Worm (Caenorhabditis elegans): Measurements from ENCODE around the gene T26H8.4.

Gene T26H8.4

ce11 chrV:15306745-15307144, at the start of gene T26H8.4:
TSS of gene T26H8.4 (minus strand) at chrV:15306845.
- TF ChIP-seq B0310.2 (tag; optimal IDR thresholded peaks at IDR 0.05) (no peak), hmbx-1 (tag; optimal IDR thresholded peaks at IDR 0.05) (no peak), hnd-1 (tag; optimal IDR thresholded peaks at IDR 0.05) (no peak), hmg-4 (GFP tag; optimal IDR thresholded peaks at IDR 0.05) (no peak), ceh-13 (GFP tag; optimal IDR thresholded peaks at IDR 0.05) (no peak), ama-1 (optimal IDR thresholded peaks at IDR 0.05) (no peak), F13C5.2 (tag; optimal IDR thresholded peaks at IDR 0.05) (no peak), ets-7 (tag; optimal IDR thresholded peaks at IDR 0.05) (no peak), aly-1 (tag; optimal IDR thresholded peaks at IDR 0.05) (no peak), sea-1 (GFP tag; conservative IDR thresholded peaks at IDR 0.05) (no peak), tra-4 (tag; optimal IDR thresholded peaks at IDR 0.05) (no peak), tbx-11 (GFP tag; IDR thresholded peaks at IDR 0.05) (no peak), scrt-1 (GFP tag; IDR thresholded peaks at IDR 0.05) (no peak), ceh-36 (tag; optimal IDR thresholded peaks at IDR 0.05) (no peak), flt-1 (GFP tag; IDR thresholded peaks at IDR 0.05) (no peak), tbx-37 (GFP tag; conservative IDR thresholded peaks at IDR 0.05) (no peak), pes-1 (GFP tag; IDR thresholded peaks at IDR 0.05) (no peak)

DNA sequence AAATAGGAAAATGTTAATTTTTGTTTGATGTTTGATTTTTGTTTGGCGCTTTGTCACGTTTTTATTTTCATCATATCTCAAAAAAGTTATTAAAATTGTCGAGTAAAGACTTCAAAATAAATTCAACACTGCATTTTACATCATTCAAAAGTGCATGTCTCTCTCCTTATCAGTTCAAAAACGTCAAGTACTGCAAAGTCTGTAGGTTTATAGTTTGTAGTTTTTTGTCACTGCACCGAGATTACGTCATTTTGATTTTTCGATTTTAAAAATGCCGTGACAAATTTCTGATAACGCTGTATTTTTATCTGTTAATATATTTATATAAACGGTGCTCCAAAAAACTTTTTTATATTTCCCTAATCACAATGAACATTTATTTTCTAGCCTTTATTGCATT, 48.0 kb upstream of the T26H8.4 start, which contains the start of gene C29F3.7:
Gene C29F3.7, plus strand, starts transcription at position 254 of the 400 bp plus-strand sequence.
- no peak for TF ChIP-seq hmg-4 (GFP tag; optimal IDR thresholded peaks at IDR 0.05)
- no peak for TF ChIP-seq ama-1 (optimal IDR thresholded peaks at IDR 0.05)
- no peak for TF ChIP-seq tra-4 (tag; optimal IDR thresholded peaks at IDR 0.05)
- TF ChIP-seq F13C5.2 (tag; optimal IDR thresholded peaks at IDR 0.05) = no peak
- TF ChIP-seq hnd-1 (tag; optimal IDR thresholded peaks at IDR 0.05) = no peak
- TF ChIP-seq flt-1 (GFP tag; IDR thresholded peaks at IDR 0.05) = no peak
- TF ChIP-seq tbx-11 (GFP tag; IDR thresholded peaks at IDR 0.05) = no peak
- no peak for TF ChIP-seq hmbx-1 (tag; optimal IDR thresholded peaks at IDR 0.05)
- TF ChIP-seq pes-1 (GFP tag; IDR thresholded peaks at IDR 0.05) = no peak
- no peak for TF ChIP-seq ceh-36 (tag; optimal IDR thresholded peaks at IDR 0.05)
- no peak for TF ChIP-seq ets-7 (tag; optimal IDR thresholded peaks at IDR 0.05)
- no peak for TF ChIP-seq aly-1 (tag; optimal IDR thresholded peaks at IDR 0.05)
- TF ChIP-seq B0310.2 (tag; optimal IDR thresholded peaks at IDR 0.05) = no peak

- TF ChIP-seq flt-1 (GFP tag; IDR thresholded peaks at IDR 0.05) (no peak), ama-1 (optimal IDR thresholded peaks at IDR 0.05) (no peak), pes-1 (GFP tag; IDR thresholded peaks at IDR 0.05) (no peak), sea-1 (GFP tag; conservative IDR thresholded peaks at IDR 0.05) (no peak), scrt-1 (GFP tag; IDR thresholded peaks at IDR 0.05) (no peak), ceh-36 (tag; optimal IDR thresholded peaks at IDR 0.05) (no peak), aly-1 (tag; optimal IDR thresholded peaks at IDR 0.05) (no peak), hnd-1 (tag; optimal IDR thresholded peaks at IDR 0.05) (no peak), B0310.2 (tag; optimal IDR thresholded peaks at IDR 0.05) (no peak), F13C5.2 (tag; optimal IDR thresholded peaks at IDR 0.05) (no peak), tbx-37 (GFP tag; conservative IDR thresholded peaks at IDR 0.05) (no peak), tbx-11 (GFP tag; IDR thresholded peaks at IDR 0.05) (no peak), tra-4 (tag; optimal IDR thresholded peaks at IDR 0.05) (no peak), ceh-13 (GFP tag; optimal IDR thresholded peaks at IDR 0.05) (no peak), ets-7 (tag; optimal IDR thresholded peaks at IDR 0.05) (no peak), hmbx-1 (tag; optimal IDR thresholded peaks at IDR 0.05) (no peak), hmg-4 (GFP tag; optimal IDR thresholded peaks at IDR 0.05) (no peak)
Measured at ce11 chrV:15352376-15352775, 45.7 kb upstream of the T26H8.4 start, which contains the start of gene srx-58. TSS of gene srx-58 (plus strand) at chrV:15352676.

ce11 chrV:15350615-15351014, 44.0 kb upstream of the T26H8.4 start, which contains the start of gene clec-231:
TSS of gene clec-231 (minus strand) at chrV:15350715.
- TF ChIP-seq ama-1 (optimal IDR thresholded peaks at IDR 0.05) (no peak), hmbx-1 (tag; optimal IDR thresholded peaks at IDR 0.05) (no peak), B0310.2 (tag; optimal IDR thresholded peaks at IDR 0.05) (no peak), ceh-36 (tag; optimal IDR thresholded peaks at IDR 0.05) (no peak), tbx-37 (GFP tag; conservative IDR thresholded peaks at IDR 0.05) (no peak), ets-7 (tag; optimal IDR thresholded peaks at IDR 0.05) (no peak), scrt-1 (GFP tag; IDR thresholded peaks at IDR 0.05) (no peak), ceh-13 (GFP tag; optimal IDR thresholded peaks at IDR 0.05) (no peak), hnd-1 (tag; optimal IDR thresholded peaks at IDR 0.05) (no peak), hmg-4 (GFP tag; optimal IDR thresholded peaks at IDR 0.05) (no peak), sea-1 (GFP tag; conservative IDR thresholded peaks at IDR 0.05) (no peak), F13C5.2 (tag; optimal IDR thresholded peaks at IDR 0.05) (no peak), flt-1 (GFP tag; IDR thresholded peaks at IDR 0.05) (no peak), tra-4 (tag; optimal IDR thresholded peaks at IDR 0.05) (no peak), tbx-11 (GFP tag; IDR thresholded peaks at IDR 0.05) (no peak), aly-1 (tag; optimal IDR thresholded peaks at IDR 0.05) (no peak), pes-1 (GFP tag; IDR thresholded peaks at IDR 0.05) (no peak)

ce11 chrV:15349044-15349443, 42.4 kb upstream of the T26H8.4 start, which contains the start of gene clec-230:
TSS of gene clec-230 (minus strand) at chrV:15349144.
- TF ChIP-seq F13C5.2 (tag; optimal IDR thresholded peaks at IDR 0.05) (no peak), ets-7 (tag; optimal IDR thresholded peaks at IDR 0.05) (no peak), aly-1 (tag; optimal IDR thresholded peaks at IDR 0.05) (no peak), hmbx-1 (tag; optimal IDR thresholded peaks at IDR 0.05) (no peak), ceh-36 (tag; optimal IDR thresholded peaks at IDR 0.05) (no peak), flt-1 (GFP tag; IDR thresholded peaks at IDR 0.05) (no peak), pes-1 (GFP tag; IDR thresholded peaks at IDR 0.05) (no peak), tra-4 (tag; optimal IDR thresholded peaks at IDR 0.05) (no peak), B0310.2 (tag; optimal IDR thresholded peaks at IDR 0.05) (no peak), tbx-37 (GFP tag; conservative IDR thresholded peaks at IDR 0.05) (no peak), hnd-1 (tag; optimal IDR thresholded peaks at IDR 0.05) (no peak)

DNA sequence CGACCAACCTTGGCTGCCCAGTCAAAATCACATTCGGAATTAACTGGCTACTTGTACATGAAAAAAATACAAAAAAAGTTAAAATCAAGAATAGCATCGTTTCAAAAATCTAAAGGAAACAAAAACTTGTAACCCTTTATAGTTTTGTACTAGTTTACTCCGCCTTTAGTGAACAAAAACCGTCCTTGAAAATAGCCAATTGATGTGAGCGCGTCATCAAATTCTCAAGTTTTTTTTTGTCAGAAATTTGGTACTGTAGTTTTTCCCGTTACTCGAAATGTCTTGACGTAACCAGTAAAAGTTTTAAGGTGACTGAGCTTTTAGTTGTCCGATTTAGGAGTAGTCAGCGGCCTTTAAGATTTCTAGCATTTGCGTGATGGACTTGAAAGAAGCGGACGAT, 40.6 kb upstream of the T26H8.4 start, which contains the start of gene C29F3.3:
Gene C29F3.3, minus strand, starts transcription at position 101 of the 400 bp plus-strand sequence.
- TF ChIP-seq tra-4 (tag; optimal IDR thresholded peaks at IDR 0.05) = no peak
- TF ChIP-seq tbx-11 (GFP tag; IDR thresholded peaks at IDR 0.05) = no peak
- no peak for TF ChIP-seq aly-1 (tag; optimal IDR thresholded peaks at IDR 0.05)
- no peak for TF ChIP-seq B0310.2 (tag; optimal IDR thresholded peaks at IDR 0.05)
- TF ChIP-seq pes-1 (GFP tag; IDR thresholded peaks at IDR 0.05) = no peak
- no peak for TF ChIP-seq tbx-37 (GFP tag; conservative IDR thresholded peaks at IDR 0.05)
- TF ChIP-seq F13C5.2 (tag; optimal IDR thresholded peaks at IDR 0.05) = no peak
- no peak for TF ChIP-seq flt-1 (GFP tag; IDR thresholded peaks at IDR 0.05)
- no peak for TF ChIP-seq hmbx-1 (tag; optimal IDR thresholded peaks at IDR 0.05)
- no peak for TF ChIP-seq ets-7 (tag; optimal IDR thresholded peaks at IDR 0.05)
- TF ChIP-seq hmg-4 (GFP tag; optimal IDR thresholded peaks at IDR 0.05) = no peak
- no peak for TF ChIP-seq ceh-13 (GFP tag; optimal IDR thresholded peaks at IDR 0.05)
- TF ChIP-seq hnd-1 (tag; optimal IDR thresholded peaks at IDR 0.05) = no peak
- TF ChIP-seq scrt-1 (GFP tag; IDR thresholded peaks at IDR 0.05) = no peak
- no peak for TF ChIP-seq ceh-36 (tag; optimal IDR thresholded peaks at IDR 0.05)
- no peak for TF ChIP-seq ama-1 (optimal IDR thresholded peaks at IDR 0.05)
- TF ChIP-seq sea-1 (GFP tag; conservative IDR thresholded peaks at IDR 0.05) = no peak
